Fruit fly (Drosophila melanogaster) whole organism, wandering third instar larva: ENCODE results near the gene Osi17.

Experiments
- Abd-B ChIP-seq: fragments of >200 bp; optimal IDR thresholded peaks from 2 replicates; lab custom pipeline; 2017; ENCODE audit warnings: missing biosample characterization, missing genetic modification characterization
- CG9705 ChIP-seq: fragments of 200-800 bp; sonication (Bioruptor generic); optimal IDR thresholded peaks from 2 replicates; lab custom pipeline; 2018; ENCODE audit warnings: missing biosample characterization, mild to moderate bottlenecking, missing genetic modification characterization
- CrebA ChIP-seq: fragments of 200-800 bp; sonication (Bioruptor generic); optimal IDR thresholded peaks from 2 replicates; lab custom pipeline; 2016; ENCODE audit warnings: missing biosample characterization, mild to moderate bottlenecking, missing genetic modification characterization, borderline replicate concordance
- Dif ChIP-seq: fragments of 200-275, 200-300 bp; sonication (Bioruptor generic); optimal IDR thresholded peaks from 2 replicates; lab custom pipeline; 2018; ENCODE audit warnings: missing biosample characterization, missing genetic modification characterization; ENCODE audit not compliant: partially characterized antibody
- GATAd ChIP-seq: sonication (Bioruptor generic); optimal IDR thresholded peaks from 2 replicates; lab custom pipeline; 2016; ENCODE audit warnings: missing biosample characterization, missing genetic modification characterization
- HLH106 ChIP-seq: fragments of 200-800 bp; optimal IDR thresholded peaks from 3 replicates; lab custom pipeline; 2019; ENCODE audit warnings: missing biosample characterization, mild to moderate bottlenecking, missing genetic modification characterization, moderate library complexity
- Hr78 ChIP-seq: fragments of >200 bp; optimal IDR thresholded peaks from 2 replicates; lab custom pipeline; 2017; ENCODE audit warnings: missing biosample characterization, missing genetic modification characterization
- Hr83 ChIP-seq: fragments of 200-300 bp; sonication (Bioruptor generic); optimal IDR thresholded peaks from 2 replicates; lab custom pipeline; 2016; ENCODE audit warnings: missing biosample characterization, mild to moderate bottlenecking, missing genetic modification characterization, moderate library complexity; ENCODE audit not compliant: poor library complexity, severe bottlenecking
- Jra ChIP-seq: sonication (Bioruptor generic); optimal IDR thresholded peaks from 2 replicates; lab custom pipeline; 2016; ENCODE audit warnings: missing biosample characterization, missing genetic modification characterization
- Mio ChIP-seq: sonication (Bioruptor generic); optimal IDR thresholded peaks from 2 replicates; lab custom pipeline; 2016; ENCODE audit warnings: missing biosample characterization, missing genetic modification characterization
- Myc ChIP-seq: fragments of >200 bp; optimal IDR thresholded peaks from 2 replicates; lab custom pipeline; 2017
- N ChIP-seq: fragments of >200 bp; optimal IDR thresholded peaks from 2 replicates; lab custom pipeline; 2018; ENCODE audit warnings: missing biosample characterization, missing external identifiers, missing genetic modification characterization
- Rel ChIP-seq, 2 experiments: fragments of 200-800 bp; sonication (Bioruptor generic) in 1 of 2; optimal IDR thresholded peaks; 2 replicates in 1 of 2; 3 replicates in 1 of 2; lab custom pipeline; 2016 to 2019; ENCODE audit warnings: mild to moderate bottlenecking in 2 of 2, missing biosample characterization in 2 of 2, missing genetic modification characterization in 2 of 2, moderate library complexity in 1 of 2
- Sp1 ChIP-seq: fragments of 200-800 bp; sonication (Bioruptor generic); optimal IDR thresholded peaks from 3 replicates; lab custom pipeline; 2019; ENCODE audit warnings: missing biosample characterization, mild to moderate bottlenecking, missing genetic modification characterization, moderate library complexity
- Vsx2 ChIP-seq: fragments of 200-300, 225-300 bp; sonication (Bioruptor generic); optimal IDR thresholded peaks from 2 replicates; lab custom pipeline; 2018; ENCODE audit warnings: missing biosample characterization, missing genetic modification characterization; ENCODE audit not compliant: partially characterized antibody
- brk ChIP-seq: fragments of 200-800 bp; sonication (Bioruptor generic); optimal IDR thresholded peaks from 2 replicates; lab custom pipeline; 2016; ENCODE audit warnings: missing biosample characterization, mild to moderate bottlenecking, missing genetic modification characterization
- dl ChIP-seq, 2 experiments: fragments of 175-275, 200-275 bp in 1 of 2; fragments of 200-275 bp in 1 of 2; sonication (Bioruptor generic); optimal IDR thresholded peaks; lab custom pipeline; 2018; ENCODE audit warnings: mild to moderate bottlenecking in 2 of 2, missing biosample characterization in 2 of 2, missing genetic modification characterization in 2 of 2, moderate library complexity in 2 of 2; ENCODE audit not compliant: partially characterized antibody in 2 of 2, insufficient read depth in 1 of 2
- dmrt93B ChIP-seq: fragments of 200-800 bp; sonication (Bioruptor generic); optimal IDR thresholded peaks from 2 replicates; lab custom pipeline; 2018; ENCODE audit warnings: missing biosample characterization, mild to moderate bottlenecking, missing genetic modification characterization
- dsf ChIP-seq: sonication (Bioruptor generic); optimal IDR thresholded peaks from 2 replicates; lab custom pipeline; 2016; ENCODE audit warnings: missing biosample characterization, missing genetic modification characterization, borderline replicate concordance
- fru ChIP-seq: fragments of 200-800 bp; sonication (Bioruptor generic); optimal IDR thresholded peaks from 3 replicates; lab custom pipeline; 2016; ENCODE audit warnings: missing biosample characterization, mild to moderate bottlenecking, missing genetic modification characterization
- h ChIP-seq: fragments of 200-800 bp; sonication (Bioruptor generic); optimal IDR thresholded peaks from 3 replicates; lab custom pipeline; 2016; ENCODE audit warnings: missing biosample characterization, mild to moderate bottlenecking, missing genetic modification characterization
- jim ChIP-seq: fragments of 175-275, 200-325 bp; sonication (Bioruptor generic); optimal IDR thresholded peaks from 2 replicates; lab custom pipeline; 2016; ENCODE audit warnings: missing biosample characterization, mild to moderate bottlenecking, missing genetic modification characterization
- lola ChIP-seq: fragments of >200 bp; optimal IDR thresholded peaks from 2 replicates; lab custom pipeline; 2017; ENCODE audit warnings: missing biosample characterization, missing genetic modification characterization
- psq ChIP-seq: fragments of 200-800 bp; sonication (Bioruptor generic); optimal IDR thresholded peaks from 3 replicates; lab custom pipeline; 2017; ENCODE audit warnings: missing biosample characterization, mild to moderate bottlenecking, missing genetic modification characterization, moderate library complexity
- rgr ChIP-seq: fragments of 200-800 bp; sonication (Bioruptor generic); optimal IDR thresholded peaks from 3 replicates; lab custom pipeline; 2016; ENCODE audit warnings: missing biosample characterization, mild to moderate bottlenecking, missing genetic modification characterization
- sv ChIP-seq: fragments of 200-800 bp; sonication (Bioruptor generic); optimal IDR thresholded peaks from 3 replicates; lab custom pipeline; 2016; ENCODE audit warnings: missing biosample characterization, missing genetic modification characterization
- tai ChIP-seq: sonication (Bioruptor generic); optimal IDR thresholded peaks from 2 replicates; lab custom pipeline; 2016; ENCODE audit warnings: missing biosample characterization, missing genetic modification characterization
- usp ChIP-seq: fragments of >200 bp; optimal IDR thresholded peaks from 2 replicates; lab custom pipeline; 2017; ENCODE audit warnings: missing biosample characterization, missing genetic modification characterization
- woc ChIP-seq: sonication (Bioruptor generic); optimal IDR thresholded peaks from 2 replicates; lab custom pipeline; 2016; ENCODE audit warnings: missing biosample characterization, mild to moderate bottlenecking, missing genetic modification characterization

Gene Osi17

DNA sequence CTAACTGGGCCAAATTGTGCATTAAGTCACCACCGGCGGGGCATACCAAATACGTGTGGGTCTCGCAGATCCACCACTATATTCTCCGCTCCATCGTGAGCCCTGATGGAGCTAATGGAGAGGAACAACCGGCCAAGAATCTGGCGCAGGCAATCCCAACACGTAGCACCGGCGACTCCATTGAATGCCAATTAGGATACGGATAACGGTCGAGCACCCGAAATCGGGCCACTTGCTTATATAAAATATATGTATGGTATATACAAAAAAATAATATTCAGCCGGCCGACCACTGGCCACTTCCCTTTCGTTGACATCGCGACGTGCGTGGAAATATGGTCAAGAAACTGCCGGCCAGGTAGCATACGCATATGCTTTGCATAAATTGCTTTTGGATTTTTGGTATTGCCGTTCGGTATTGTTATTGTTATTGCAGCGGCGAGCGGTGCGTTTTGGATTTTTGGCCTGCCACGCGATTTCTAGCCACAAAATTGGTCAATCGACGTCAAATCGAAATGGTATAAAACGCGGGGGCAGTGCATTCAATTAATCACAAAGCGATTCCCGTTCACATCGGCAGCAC, 10.2 kb upstream of the Osi17 start, which contains the start of gene Osi15:
Gene Osi15, plus strand, starts transcription at position 548 of the 583 bp plus-strand sequence.
- no peak for TF ChIP-seq usp (GFP tag; lab: Kevin White, UChicago)
- no peak for TF ChIP-seq Dif (GFP tag; lab: Kevin White, UChicago)
- TF ChIP-seq Myc (lab: Kevin White, UChicago) = no peak
- TF ChIP-seq rgr (GFP tag; lab: Kevin White, UChicago) = no peak
- no peak for TF ChIP-seq lola (GFP tag; lab: Kevin White, UChicago)
- no peak for TF ChIP-seq tai (GFP tag; lab: Kevin White, UChicago)
- TF ChIP-seq dmrt93B (GFP tag; lab: Kevin White, UChicago) = no peak
- no peak for TF ChIP-seq fru
- no peak for TF ChIP-seq Sp1 (GFP tag; lab: Kevin White, UChicago)
- no peak for TF ChIP-seq N (GFP tag; lab: Kevin White, UChicago)
- no peak for TF ChIP-seq sv (GFP tag; lab: Kevin White, UChicago)
- no peak for TF ChIP-seq Vsx2 (GFP tag; lab: Kevin White, UChicago)

DNA sequence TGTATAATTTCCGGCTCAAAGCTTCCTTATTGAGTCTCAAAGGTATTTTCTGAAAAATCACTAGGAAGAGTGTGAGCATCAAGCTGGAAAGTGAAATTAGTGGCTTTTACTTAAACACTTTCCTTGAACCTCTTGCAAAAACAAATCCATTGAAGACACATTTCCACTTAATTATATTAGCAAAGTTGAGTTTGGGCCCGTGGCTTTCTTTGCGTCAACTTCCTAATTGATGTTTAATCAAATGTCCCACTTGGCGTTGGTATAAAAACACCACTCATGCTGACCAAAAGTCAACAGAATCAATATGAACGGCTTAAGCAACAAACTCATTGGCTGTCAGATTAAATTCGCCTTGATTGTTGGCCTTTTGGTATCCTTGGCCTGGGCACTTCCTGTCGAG, 7.8 kb upstream of the Osi17 start, which contains the start of gene CG46396:
Gene CG46396, plus strand, starts transcription at position 301 of the 400 bp plus-strand sequence.
- TF ChIP-seq CrebA (no peak), Vsx2 (GFP tag; lab: Kevin White, UChicago) (no peak), dsf (GFP tag; lab: Kevin White, UChicago) (no peak)
- TF ChIP-seq, all 38 proteins: peak for 0

DNA sequence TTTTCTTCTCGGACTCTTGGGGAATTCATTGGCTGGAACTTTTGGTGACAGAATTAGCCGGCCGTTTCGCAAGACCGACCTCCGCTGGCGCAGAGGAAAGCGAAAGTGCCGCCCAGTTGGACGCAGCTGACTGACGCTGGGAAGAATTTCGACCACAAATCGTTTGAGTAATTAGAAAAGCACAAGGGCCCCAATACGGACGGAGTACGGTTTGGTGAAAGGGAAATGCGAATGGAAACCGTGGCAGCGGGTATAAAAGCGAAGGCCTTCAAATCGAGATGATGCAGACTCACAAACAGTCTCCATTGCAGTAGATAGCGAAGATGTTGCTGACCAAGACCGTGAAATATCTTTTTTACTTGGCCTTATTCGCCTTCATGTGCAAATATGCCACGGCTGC, 6.6 kb upstream of the Osi17 start, which contains the start of gene Osi16:
Gene Osi16, plus strand, starts transcription at position 301 of the 400 bp plus-strand sequence.
- TF ChIP-seq Abd-B (GFP tag; lab: Kevin White, UChicago) (no peak), Myc (lab: Kevin White, UChicago) (no peak)

DNA sequence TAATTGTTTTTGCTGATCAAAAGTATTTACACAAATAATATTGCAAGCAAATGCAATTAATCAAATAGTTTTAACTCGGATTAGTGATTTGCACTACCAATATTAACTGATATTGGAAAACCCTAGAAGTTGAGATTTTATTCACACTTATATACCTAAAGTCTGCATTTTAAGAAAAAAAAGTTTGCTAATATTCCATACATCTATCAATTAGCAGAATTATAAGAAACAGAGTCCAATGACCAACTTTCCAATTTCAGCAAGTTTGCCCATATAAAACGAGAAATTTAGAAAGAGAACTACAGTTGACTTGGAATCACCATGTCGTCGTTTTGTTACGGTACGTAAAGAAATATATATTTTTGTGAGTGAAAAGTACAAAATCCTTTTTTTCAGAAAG, 5.0 kb upstream of the Osi17 start, which contains the start of gene CG46026:
Gene CG46026, plus strand, starts transcription at position 301 of the 400 bp plus-strand sequence.
- TF ChIP-seq lola (GFP tag; lab: Kevin White, UChicago) = no peak
- TF ChIP-seq CG9705 = no peak
- TF ChIP-seq Hr83 (GFP tag; lab: Kevin White, UChicago) = no peak
- TF ChIP-seq h (GFP tag; lab: Kevin White, UChicago) = no peak
- TF ChIP-seq Dif (GFP tag; lab: Kevin White, UChicago) = no peak
- no peak for TF ChIP-seq dl (GFP tag; optimal IDR thresholded peaks at IDR 0.05; lab: Kevin White, UChicago; ENCODE audit: insufficient read depth in 1 of 2, partially characterized antibody in 2 of 2)
- TF ChIP-seq sv (GFP tag; lab: Kevin White, UChicago) = no peak
- no peak for TF ChIP-seq rgr (GFP tag; lab: Kevin White, UChicago)
- TF ChIP-seq Rel (GFP tag; optimal IDR thresholded peaks at IDR 0.05; lab: Kevin White, UChicago) = no peak
- no peak for TF ChIP-seq Rel (tag; optimal IDR thresholded peaks at IDR 0.05; lab: Kevin White, UChicago)
- TF ChIP-seq psq (GFP tag; lab: Kevin White, UChicago) = no peak
- TF ChIP-seq HLH106 (tag; lab: Kevin White, UChicago) = no peak
- no peak for TF ChIP-seq Mio
- no peak for TF ChIP-seq Hr78 (GFP tag; lab: Kevin White, UChicago)
- TF ChIP-seq CrebA = no peak
- TF ChIP-seq jim (GFP tag; lab: Kevin White, UChicago) = no peak
- TF ChIP-seq brk (GFP tag; lab: Kevin White, UChicago) = no peak
- TF ChIP-seq Jra = no peak
- TF ChIP-seq woc (GFP tag; lab: Kevin White, UChicago) = no peak
- TF ChIP-seq GATAd (GFP tag; lab: Kevin White, UChicago) = no peak
- no peak for TF ChIP-seq Vsx2 (GFP tag; lab: Kevin White, UChicago)

DNA sequence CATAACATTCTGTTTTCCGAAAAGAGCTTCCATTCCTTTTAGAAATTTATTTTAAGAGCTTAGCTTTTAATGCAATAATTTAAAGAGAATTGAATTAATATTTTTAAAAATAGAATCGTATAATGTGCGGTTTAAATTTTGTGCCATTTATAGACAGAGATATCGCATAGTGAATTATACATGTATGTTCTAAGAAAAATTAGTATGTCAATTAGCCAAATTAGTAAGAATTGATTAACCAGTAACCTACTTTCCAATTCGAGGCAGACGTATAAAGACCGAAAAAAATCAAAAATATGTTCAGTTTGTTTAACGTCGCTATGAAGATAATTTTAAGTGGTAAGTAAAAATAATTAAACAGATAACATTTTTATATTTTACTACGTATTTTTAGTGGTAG, 1.9 kb upstream of the Osi17 start, which contains the start of gene CG31560:
Gene CG31560, plus strand, starts transcription at position 301 of the 400 bp plus-strand sequence.
- TF ChIP-seq woc (GFP tag; lab: Kevin White, UChicago) = no peak
